Worm (Caenorhabditis elegans) whole organism, young adult: ENCODE data around the gene F16F9.3.
A peak's percentile ranks its signal among the peaks of the same experiment; 100 is the strongest.

Experiments
- B0336.3 ChIP-seq: fragments of 200-800 bp; sonication (Bioruptor generic); IDR thresholded peaks from 2 replicates; pipeline ENCODE4 v1.3.6; 2022; ENCODE audit warnings: missing genetic modification characterization, missing compliant biosample characterization
- F23B12.7 ChIP-seq: sonication (generic microtip); optimal IDR thresholded peaks from 2 replicates; lab custom pipeline; 2017; ENCODE audit warnings: missing genetic modification characterization, mild to moderate bottlenecking, missing compliant biosample characterization, antibody characterized with exemption, moderate library complexity; ENCODE audit not compliant: insufficient read depth
- F33H1.4 ChIP-seq: fragments of 200-800 bp; sonication (Bioruptor generic); IDR thresholded peaks from 2 replicates; pipeline ENCODE4 v1.3.6; 2022; ENCODE audit warnings: missing genetic modification reagents, missing genetic modification characterization, missing compliant biosample characterization
- F37B4.10 ChIP-seq: fragments of 200-800 bp; sonication (Bioruptor generic); IDR thresholded peaks from 2 replicates; pipeline ENCODE4 v1.3.6; 2022; ENCODE audit warnings: missing genetic modification characterization, missing compliant biosample characterization
- F55B11.4 ChIP-seq: sonication (generic microtip); optimal IDR thresholded peaks from 2 replicates; lab custom pipeline; 2016; ENCODE audit warnings: missing compliant biosample characterization, missing genetic modification characterization, borderline replicate concordance; ENCODE audit not compliant: insufficient read depth
- F57A8.1 ChIP-seq: fragments of 200-800 bp; sonication (Bioruptor generic); optimal IDR thresholded peaks from 2 replicates; lab custom pipeline; 2018; ENCODE audit warnings: mild to moderate bottlenecking, missing genetic modification characterization, moderate library complexity, missing compliant biosample characterization
- Y53F4B.3 ChIP-seq: fragments of 200-800 bp; sonication (Bioruptor generic); IDR thresholded peaks from 2 replicates; pipeline ENCODE4 v1.3.6; 2022; ENCODE audit warnings: missing genetic modification reagents, missing genetic modification characterization, missing compliant biosample characterization
- Y53G8AR.9 ChIP-seq: fragments of 200-800 bp; sonication (Bioruptor generic); conservative IDR thresholded peaks from 2 replicates; pipeline ENCODE4 v1.3.6; 2022; ENCODE audit warnings: missing genetic modification reagents, missing genetic modification characterization, missing compliant biosample characterization
- Y67H2A.10 ChIP-seq: fragments of 200-800 bp; sonication (Bioruptor generic); conservative IDR thresholded peaks from 2 replicates; pipeline ENCODE4 v1.3.6; 2022; ENCODE audit warnings: missing genetic modification reagents, missing genetic modification characterization, missing compliant biosample characterization
- Y95B8A.8 ChIP-seq: fragments of 200-800 bp; sonication (Bioruptor generic); IDR thresholded peaks from 2 replicates; pipeline ENCODE4 v1.3.6; 2022; ENCODE audit warnings: missing genetic modification reagents, missing genetic modification characterization, missing compliant biosample characterization
- aptf-2 ChIP-seq: fragments of 200-800 bp; sonication (Bioruptor generic); conservative IDR thresholded peaks from 2 replicates; pipeline ENCODE4 v1.3.6; 2022; ENCODE audit warnings: missing genetic modification reagents, missing genetic modification characterization, missing compliant biosample characterization
- atf-7 ChIP-seq: sonication (generic microtip); optimal IDR thresholded peaks from 2 replicates; lab custom pipeline; 2017; ENCODE audit warnings: mild to moderate bottlenecking, missing genetic modification characterization, missing compliant biosample characterization
- bed-1 ChIP-seq: fragments of 200-800 bp; sonication (Bioruptor generic); IDR thresholded peaks from 2 replicates; pipeline ENCODE4 v1.3.6; 2022; ENCODE audit warnings: missing genetic modification reagents, missing genetic modification characterization, missing compliant biosample characterization
- ccch-3 ChIP-seq: fragments of 200-800 bp; sonication (Bioruptor generic); optimal IDR thresholded peaks from 2 replicates; lab custom pipeline; 2018; ENCODE audit warnings: mild to moderate bottlenecking, missing genetic modification characterization, missing compliant biosample characterization
- cebp-1 ChIP-seq, 2 experiments: fragments of 200-800 bp in 1 of 2; sonication (Bioruptor generic) in 1 of 2; sonication (generic microtip) in 1 of 2; IDR thresholded peaks in 1 of 2; optimal IDR thresholded peaks in 1 of 2; 2 replicates each; pipeline versions ENCODE4 v1.3.6 to Lab custom; 2017 to 2022; ENCODE audit warnings: missing compliant biosample characterization in 2 of 2, missing genetic modification characterization in 2 of 2, mild to moderate bottlenecking in 1 of 2, missing genetic modification reagents in 1 of 2, moderate library complexity in 1 of 2
- ceh-40 ChIP-seq: fragments of 200-800 bp; sonication (Bioruptor generic); IDR thresholded peaks from 2 replicates; pipeline ENCODE4 v1.3.6; 2022; ENCODE audit warnings: missing genetic modification characterization, missing compliant biosample characterization
- dox-1 ChIP-seq: fragments of 200-800 bp; sonication (Bioruptor generic); IDR thresholded peaks from 2 replicates; pipeline ENCODE4 v1.3.6; 2022; ENCODE audit warnings: missing genetic modification reagents, missing genetic modification characterization, missing compliant biosample characterization
- dpl-1 ChIP-seq: fragments of 150-350 bp; optimal IDR thresholded peaks from 2 replicates; lab custom pipeline; 2014; ENCODE audit warnings: missing biosample characterization, missing genetic modification reagents, missing genetic modification characterization
- efl-1 ChIP-seq: fragments of 150-350 bp; optimal IDR thresholded peaks from 2 replicates; lab custom pipeline; 2014; ENCODE audit warnings: missing biosample characterization, missing genetic modification reagents, missing genetic modification characterization
- egl-44 ChIP-seq: fragments of 200-800 bp; sonication (Bioruptor generic); IDR thresholded peaks from 2 replicates; pipeline ENCODE4 v1.3.6; 2022; ENCODE audit warnings: missing genetic modification reagents, missing genetic modification characterization, missing compliant biosample characterization
- ekl-4 ChIP-seq: fragments of 200-800 bp; sonication (Bioruptor generic); IDR thresholded peaks from 2 replicates; pipeline ENCODE4 v1.3.6; 2022; ENCODE audit warnings: missing genetic modification reagents, missing genetic modification characterization, missing compliant biosample characterization
- ets-4 ChIP-seq: fragments of 200-800 bp; sonication (Bioruptor generic); optimal IDR thresholded peaks from 2 replicates; lab custom pipeline; 2018; ENCODE audit warnings: mild to moderate bottlenecking, missing genetic modification characterization, missing compliant biosample characterization
- fkh-3 ChIP-seq: sonication (generic microtip); optimal IDR thresholded peaks from 2 replicates; lab custom pipeline; 2016; ENCODE audit warnings: mild to moderate bottlenecking, missing genetic modification characterization, missing compliant biosample characterization
- him-1 ChIP-seq: sonication (generic microtip); optimal IDR thresholded peaks from 2 replicates; lab custom pipeline; 2016; ENCODE audit warnings: missing genotype, missing genetic modification reagents, missing genetic modification characterization, missing compliant biosample characterization
- hsf-1 ChIP-seq: fragments of 200-800 bp; sonication (Bioruptor generic); IDR thresholded peaks from 2 replicates; pipeline ENCODE4 v1.3.6; 2022; ENCODE audit warnings: missing genetic modification reagents, missing genetic modification characterization, missing compliant biosample characterization
- lag-1 ChIP-seq: fragments of 200-800 bp; sonication (Bioruptor generic); IDR thresholded peaks from 2 replicates; pipeline ENCODE4 v1.3.6; 2022; ENCODE audit warnings: missing genetic modification reagents, missing genetic modification characterization, missing compliant biosample characterization
- let-607 ChIP-seq, 2 experiments: fragments of 200-800 bp in 1 of 2; sonication (Bioruptor generic) in 1 of 2; sonication (generic microtip) in 1 of 2; optimal IDR thresholded peaks; 2 replicates each; lab custom pipeline; 2016 to 2018; ENCODE audit warnings: mild to moderate bottlenecking in 2 of 2, missing compliant biosample characterization in 2 of 2, missing genetic modification characterization in 2 of 2, moderate library complexity in 2 of 2, missing genotype in 1 of 2
- lin-40 ChIP-seq: sonication (generic microtip); optimal IDR thresholded peaks from 2 replicates; lab custom pipeline; 2016; ENCODE audit warnings: missing genetic modification characterization, mild to moderate bottlenecking, missing compliant biosample characterization, missing genotype, missing genetic modification reagents
- lin-54 ChIP-seq: fragments of 200-800 bp; sonication (Bioruptor generic); optimal IDR thresholded peaks from 2 replicates; lab custom pipeline; 2018; ENCODE audit warnings: mild to moderate bottlenecking, missing genetic modification characterization, missing compliant biosample characterization
- madf-3 ChIP-seq: fragments of 200-800 bp; sonication (Bioruptor generic); IDR thresholded peaks from 2 replicates; pipeline ENCODE4 v1.3.6; 2022; ENCODE audit warnings: missing genetic modification reagents, missing genetic modification characterization, missing compliant biosample characterization
- madf-6 ChIP-seq: fragments of 200-800 bp; sonication (Bioruptor generic); IDR thresholded peaks from 2 replicates; pipeline ENCODE4 v1.3.6; 2022; ENCODE audit warnings: missing genetic modification reagents, missing genetic modification characterization, missing compliant biosample characterization
- nfya-2 ChIP-seq: fragments of 200-800 bp; sonication (Bioruptor generic); IDR thresholded peaks from 2 replicates; pipeline ENCODE4 v1.3.6; 2022; ENCODE audit warnings: missing genetic modification reagents, missing genetic modification characterization, missing compliant biosample characterization
- nfyb-1 ChIP-seq: fragments of 200-800 bp; sonication (Bioruptor generic); IDR thresholded peaks from 2 replicates; pipeline ENCODE4 v1.3.6; 2022; ENCODE audit warnings: missing genetic modification reagents, missing genetic modification characterization, missing compliant biosample characterization
- nhr-80 ChIP-seq: sonication (generic microtip); optimal IDR thresholded peaks from 2 replicates; lab custom pipeline; 2016; ENCODE audit warnings: missing genetic modification characterization, missing compliant biosample characterization
- nhr-90 ChIP-seq: sonication (generic microtip); optimal IDR thresholded peaks from 2 replicates; lab custom pipeline; 2016; ENCODE audit warnings: missing genotype, mild to moderate bottlenecking, missing genetic modification characterization, missing compliant biosample characterization
- repo-1 ChIP-seq: sonication (generic microtip); optimal IDR thresholded peaks from 2 replicates; lab custom pipeline; 2017; ENCODE audit warnings: mild to moderate bottlenecking, missing genetic modification characterization, missing compliant biosample characterization
- snpc-1.3 ChIP-seq: sonication (generic microtip); optimal IDR thresholded peaks from 2 replicates; lab custom pipeline; 2017; ENCODE audit warnings: missing genetic modification characterization, mild to moderate bottlenecking, missing compliant biosample characterization, antibody characterized with exemption, moderate library complexity, missing genotype, missing genetic modification reagents; ENCODE audit not compliant: insufficient read depth
- unc-130 ChIP-seq: sonication (generic microtip); optimal IDR thresholded peaks from 2 replicates; lab custom pipeline; 2016; ENCODE audit warnings: missing genetic modification reagents, missing genetic modification characterization, missing compliant biosample characterization
- ztf-22 ChIP-seq: fragments of 200-800 bp; sonication (Bioruptor generic); optimal IDR thresholded peaks from 2 replicates; lab custom pipeline; 2018; ENCODE audit warnings: mild to moderate bottlenecking, missing genetic modification characterization, moderate library complexity, missing compliant biosample characterization

Gene F16F9.3

DNA sequence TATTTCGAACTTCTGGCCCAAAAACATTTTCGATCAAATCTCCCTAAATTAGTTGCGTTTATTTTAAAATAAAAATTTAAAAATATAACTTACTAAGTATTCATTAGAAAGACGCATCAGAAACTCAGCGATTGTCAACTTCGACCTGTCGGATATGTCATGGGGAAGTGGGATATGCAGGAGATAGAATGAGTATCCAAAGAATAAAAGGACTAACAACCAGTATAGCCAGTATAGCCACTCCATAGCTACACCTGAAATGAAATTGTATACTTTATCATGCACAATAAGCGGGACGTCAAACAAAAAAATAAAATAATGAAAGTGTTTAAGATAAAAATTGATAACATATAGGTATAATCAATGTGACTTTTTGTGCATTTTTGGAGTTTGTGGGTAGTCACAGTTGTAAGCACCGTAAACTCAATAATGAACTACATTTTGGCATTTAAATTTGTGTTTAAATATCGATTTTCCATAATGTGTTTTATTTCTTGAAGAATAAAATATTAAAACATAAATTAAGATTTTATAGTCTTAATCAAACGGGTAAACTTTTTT is 5.8 kb downstream of the F16F9.3 start, which contains the start of gene F16F9.4:
Gene F16F9.4 (minus strand): TSS at position 276 of the 561 bp plus-strand sequence.
- TF ChIP-seq nhr-80 (tag; lab: Kevin White, UChicago): peak; percentile 44
- TF ChIP-seq fkh-3 (tag; lab: Kevin White, UChicago): no peak
- TF ChIP-seq nhr-90 (tag; lab: Kevin White, UChicago): no peak
- TF ChIP-seq, all 124 proteins: peak for 1

DNA sequence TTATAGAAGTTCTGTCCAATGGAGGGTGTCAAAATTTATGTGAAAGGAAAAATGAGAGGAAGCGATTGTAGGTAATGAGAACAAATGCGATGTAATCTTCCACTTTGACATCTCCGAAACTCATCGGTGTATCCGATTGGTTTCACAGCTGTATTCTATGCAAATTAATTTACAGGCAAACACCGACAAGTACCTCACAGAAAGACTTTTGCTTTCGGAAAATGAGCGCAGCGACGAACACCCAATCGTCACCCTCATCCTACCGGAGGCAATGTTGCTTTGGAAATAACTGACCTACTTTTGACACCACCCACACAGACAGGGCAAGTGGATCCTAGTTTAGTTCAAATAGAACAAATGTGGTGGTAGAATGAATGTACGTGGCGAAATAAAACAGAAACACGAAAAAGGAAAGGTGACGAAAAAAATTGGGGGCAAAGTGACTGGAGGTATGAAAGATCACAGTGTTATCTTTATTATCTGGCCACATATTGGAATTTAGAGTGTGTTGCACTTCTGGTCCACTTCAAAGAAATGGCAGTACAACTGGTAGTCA is 6.6 kb downstream of the F16F9.3 start:
- TF ChIP-seq bed-1 (GFP tag; lab: Robert Waterston, UW) (no peak), Y67H2A.10 (GFP tag; lab: Robert Waterston, UW) (no peak), him-1 (no peak), efl-1 (no peak), F55B11.4 (no peak), madf-3 (no peak), fkh-3 (tag; lab: Kevin White, UChicago) (no peak), Y95B8A.8 (GFP tag; lab: Robert Waterston, UW) (no peak), dpl-1 (GFP tag; lab: Kevin White, UChicago) (no peak), ekl-4 (no peak), F33H1.4 (no peak), ceh-40 (GFP tag; lab: Robert Waterston, UW) (no peak)

DNA sequence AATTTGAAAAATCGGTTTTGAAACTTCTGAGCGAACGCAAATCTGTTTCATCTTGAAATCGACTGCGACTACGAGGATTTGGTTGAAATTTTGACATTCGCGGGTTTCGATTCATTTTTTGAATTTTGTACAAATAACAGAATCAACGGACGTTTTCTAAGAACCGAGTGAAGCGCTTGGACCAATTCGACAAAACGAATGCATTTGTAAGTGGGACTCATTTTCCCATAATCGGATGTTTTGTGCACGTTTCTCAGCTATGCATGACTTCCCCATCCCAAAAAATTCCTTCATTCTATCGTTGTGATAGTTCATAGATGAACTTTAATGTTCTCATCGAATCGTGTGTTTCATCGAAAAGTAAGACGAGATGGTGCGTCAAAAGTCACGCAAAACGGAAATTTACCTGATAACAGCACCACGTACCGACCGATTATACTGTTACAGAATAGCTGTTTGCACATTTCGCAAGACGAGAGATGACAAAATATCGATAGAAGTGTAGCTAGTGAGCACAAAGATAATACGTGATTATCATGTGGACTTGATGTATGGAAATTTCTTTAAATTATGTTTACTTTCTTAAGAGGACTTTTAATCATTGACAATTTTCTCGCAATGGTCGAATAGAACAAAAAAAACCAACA is 12.8 kb downstream of the F16F9.3 start, which contains the start of gene mec-10:
Gene mec-10 (minus strand): TSS at position 189 of the 647 bp plus-strand sequence.
- TF ChIP-seq cebp-1 (GFP tag; IDR thresholded peaks at IDR 0.05; lab: Robert Waterston, UW) (peak; percentile 61; the same call in 1 of the 2 replicates), cebp-1 (tag; optimal IDR thresholded peaks at IDR 0.05; lab: Kevin White, UChicago) (no peak), dox-1 (0 out of 2 replicates have a peak, but pooled peaks have one; percentile 16), nhr-80 (tag; lab: Kevin White, UChicago) (peak; percentile 83), ccch-3 (GFP tag; lab: Kevin White, UChicago) (no peak)
- TF ChIP-seq, all 124 proteins: peak for 3

DNA sequence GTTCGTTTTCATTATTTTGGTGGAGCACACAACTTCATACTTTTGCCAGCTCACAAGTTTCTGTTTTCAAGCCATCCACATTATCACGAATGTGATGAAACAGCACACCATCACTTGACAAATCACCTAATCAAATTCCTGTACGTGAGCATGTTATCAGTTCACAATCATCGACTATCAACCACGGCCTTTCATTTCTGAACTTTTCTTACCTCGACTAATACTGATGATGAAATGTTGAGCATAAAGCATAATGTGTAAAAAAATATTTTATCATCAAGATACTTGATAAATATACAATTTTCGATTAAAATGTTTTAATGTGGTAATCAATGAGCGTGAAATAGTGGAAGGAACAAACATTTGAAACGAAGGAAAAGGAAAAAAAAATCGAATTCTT is 16.1 kb downstream of the F16F9.3 start:
- TF ChIP-seq snpc-1.3 (no peak), Y53G8AR.9 (0 out of 2 replicates have a peak, but pooled peaks have one; percentile 48), F57A8.1 (GFP tag; lab: Kevin White, UChicago) (no peak), lin-40 (tag; lab: Kevin White, UChicago) (peak; percentile 5), cebp-1 (GFP tag; IDR thresholded peaks at IDR 0.05; lab: Robert Waterston, UW) (peak; percentile 87), cebp-1 (tag; optimal IDR thresholded peaks at IDR 0.05; lab: Kevin White, UChicago) (peak; percentile 87), repo-1 (tag; lab: Kevin White, UChicago) (no peak), Y53F4B.3 (GFP tag; lab: Robert Waterston, UW) (no peak), ztf-22 (GFP tag; lab: Kevin White, UChicago) (no peak), egl-44 (GFP tag; lab: Robert Waterston, UW) (peak; percentile 55; the same call in 1 of the 2 replicates), let-607 (tag; optimal IDR thresholded peaks at IDR 0.05; lab: Kevin White, UChicago) (peak in 1 of 2 experiments; percentile 71), F37B4.10 (GFP tag; lab: Robert Waterston, UW) (no peak), lin-54 (GFP tag; lab: Kevin White, UChicago) (no peak), hsf-1 (GFP tag; lab: Robert Waterston, UW) (no peak), aptf-2 (GFP tag; lab: Robert Waterston, UW) (no peak), ets-4 (GFP tag; lab: Kevin White, UChicago) (peak; percentile 36), F23B12.7 (tag; lab: Kevin White, UChicago) (no peak), atf-7 (tag; lab: Kevin White, UChicago) (peak; percentile 51), lag-1 (no peak), nhr-80 (tag; lab: Kevin White, UChicago) (peak; percentile 89), ccch-3 (GFP tag; lab: Kevin White, UChicago) (no peak), nhr-90 (tag; lab: Kevin White, UChicago) (peak; percentile 3), madf-3 (no peak), unc-130 (GFP tag; lab: Kevin White, UChicago) (no peak), ekl-4 (no peak), nfya-2 (GFP tag; lab: Robert Waterston, UW) (no peak), madf-6 (GFP tag; lab: Robert Waterston, UW) (no peak), B0336.3 (0 out of 2 replicates have a peak, but pooled peaks have one; percentile 37), nfyb-1 (GFP tag; lab: Robert Waterston, UW) (no peak)
